Fruit fly (Drosophila melanogaster): ENCODE data around the gene Setd3.

DNA sequence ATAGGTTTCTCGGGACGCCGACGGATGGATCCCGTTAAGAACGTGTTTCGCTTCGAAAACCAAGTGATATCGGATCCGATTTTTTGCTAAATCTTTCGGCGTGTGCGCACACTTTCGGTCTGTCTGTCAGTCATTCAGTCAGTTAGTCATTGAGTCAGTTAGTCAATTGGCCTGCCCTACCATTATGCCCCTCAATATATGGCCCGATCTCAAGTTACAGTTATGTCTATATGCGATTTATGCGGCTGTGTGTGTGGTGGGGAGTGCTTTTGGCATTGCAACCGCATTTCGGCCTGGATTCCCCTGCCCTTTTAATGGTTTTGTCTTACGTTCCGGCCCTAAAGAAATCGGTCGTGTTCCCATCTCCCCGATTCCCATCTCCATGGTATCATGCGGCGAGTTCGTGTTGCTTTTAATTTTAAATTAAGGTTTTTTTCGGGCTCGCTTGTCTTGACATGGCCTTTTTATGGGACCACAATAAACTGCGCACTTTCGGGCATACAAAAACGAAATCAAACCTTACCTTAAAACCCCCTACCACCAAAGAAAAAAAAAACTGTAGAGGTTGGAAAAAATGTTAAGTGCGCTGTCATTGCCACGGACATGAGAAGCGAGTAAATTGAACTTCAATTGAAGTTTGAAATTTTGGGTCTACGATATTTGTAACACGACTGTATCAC, 14.3 kb upstream of the Setd3 start:
- no peak for TF ChIP-seq CG32121 (GFP tag; IDR thresholded peaks at IDR 0.05)
- no peak for TF ChIP-seq EcR (GFP tag; optimal IDR thresholded peaks at IDR 0.05)
- TF ChIP-seq CG4496 (GFP tag; IDR thresholded peaks at IDR 0.05), result no peak

Data from whole organism, pupa.